Worm (Caenorhabditis elegans) whole organism, L3 larva: ENCODE results near the gene xpb-1.

Experiments
- ama-1 ChIP-seq: fragments of 150-350 bp; optimal IDR thresholded peaks from 2 replicates; lab custom pipeline; 2018
- ceh-9 ChIP-seq: sonication (generic microtip); optimal IDR thresholded peaks from 2 replicates; lab custom pipeline; 2018; ENCODE audit warnings: missing biosample characterization, missing genetic modification characterization
- fkh-10 ChIP-seq: sonication (generic microtip); optimal IDR thresholded peaks from 2 replicates; lab custom pipeline; 2017; ENCODE audit warnings: missing biosample characterization, missing genetic modification reagents, missing genetic modification characterization
- nhr-28 ChIP-seq: fragments of 150-350 bp; optimal IDR thresholded peaks from 2 replicates; lab custom pipeline; 2014; ENCODE audit warnings: missing biosample characterization, missing genetic modification characterization
- nhr-67 ChIP-seq: fragments of 150-350 bp; optimal IDR thresholded peaks from 2 replicates; lab custom pipeline; 2014; ENCODE audit warnings: missing biosample characterization, missing genetic modification characterization

DNA sequence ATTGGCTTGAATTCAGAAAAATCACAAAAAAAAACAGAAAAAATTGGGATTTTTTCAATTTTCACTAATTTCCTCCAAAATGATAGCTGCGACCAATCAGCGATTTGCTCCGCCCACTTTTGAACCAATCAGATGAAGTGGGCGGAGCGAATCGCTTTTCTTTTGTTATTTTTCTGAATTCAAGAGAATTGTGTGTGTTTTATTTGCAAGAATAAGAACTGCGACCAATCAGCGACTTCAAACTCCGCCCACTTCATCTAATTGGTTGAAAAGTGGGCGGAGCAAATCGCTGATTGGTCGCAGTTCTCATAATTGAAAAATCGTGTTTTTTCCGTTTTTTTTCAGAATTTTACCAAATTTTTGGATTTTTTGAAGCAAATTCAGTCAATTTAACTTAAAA lies 56.1 kb downstream of the xpb-1 start:
- TF ChIP-seq ama-1 (lab: Kevin White, UChicago) (no peak), fkh-10 (GFP tag; lab: Kevin White, UChicago) (no peak), nhr-28 (tag; lab: Kevin White, UChicago) (no peak), nhr-67 (tag; lab: Kevin White, UChicago) (no peak), ceh-9 (tag; lab: Kevin White, UChicago) (no peak)
